Worm (Caenorhabditis elegans) whole organism, midembryonic: ENCODE measurements around the gene F46C8.1.

ENCODE experiments used
- T22C8.4 ChIP-seq: fragments of 200-800 bp; sonication (Bioruptor generic); IDR thresholded peaks from 2 replicates; pipeline ENCODE4 v1.3.6; 2022; ENCODE audit warnings: missing genetic modification characterization, missing compliant biosample characterization
- cog-1 ChIP-seq: sonication (generic microtip); optimal IDR thresholded peaks from 2 replicates; lab custom pipeline; 2016; ENCODE audit warnings: missing genetic modification characterization, missing compliant biosample characterization
- flt-1 ChIP-seq: fragments of 200-800 bp; sonication (Bioruptor generic); IDR thresholded peaks from 2 replicates; pipeline ENCODE4 v1.3.6; 2022; ENCODE audit warnings: missing genetic modification characterization, missing compliant biosample characterization
- klf-2 ChIP-seq: fragments of 200-800 bp; sonication (Bioruptor generic); conservative IDR thresholded peaks from 2 replicates; pipeline ENCODE4 v1.3.6; 2022; ENCODE audit warnings: missing genetic modification reagents, missing genetic modification characterization, missing compliant biosample characterization
- med-1 ChIP-seq: sonication (generic microtip); optimal IDR thresholded peaks from 2 replicates; lab custom pipeline; 2017; ENCODE audit warnings: missing genetic modification characterization, mild to moderate bottlenecking, missing compliant biosample characterization, antibody characterized with exemption, missing genetic modification reagents; ENCODE audit not compliant: insufficient read depth
- ref-1 ChIP-seq: fragments of 200-800 bp; sonication (Bioruptor generic); conservative IDR thresholded peaks from 2 replicates; pipeline ENCODE4 v1.3.6; 2022; ENCODE audit warnings: missing genetic modification reagents, missing genetic modification characterization, missing compliant biosample characterization
- tab-1 ChIP-seq: fragments of 200-800 bp; sonication (Bioruptor generic); IDR thresholded peaks from 2 replicates; pipeline ENCODE4 v1.3.6; 2022; ENCODE audit warnings: missing genetic modification characterization, missing compliant biosample characterization
- ztf-23 ChIP-seq: fragments of 200-800 bp; sonication (Bioruptor generic); IDR thresholded peaks from 2 replicates; pipeline ENCODE4 v1.3.6; 2022; ENCODE audit warnings: missing genetic modification reagents, missing genetic modification characterization, missing compliant biosample characterization
- ztf-29 ChIP-seq: fragments of 200-800 bp; sonication (Bioruptor generic); IDR thresholded peaks from 2 replicates; pipeline ENCODE4 v1.3.6; 2022; ENCODE audit warnings: missing genetic modification reagents, missing genetic modification characterization, missing compliant biosample characterization

Gene F46C8.1

ce11 chrX:7525271-7525670 lies 23.0 kb upstream of the F46C8.1 start, which contains the start of gene F46C8.3:
TSS of gene F46C8.3 (plus strand) at chrX:7525571.
- TF ChIP-seq T22C8.4 (GFP tag; lab: Robert Waterston, UW) (no peak), flt-1 (GFP tag; lab: Robert Waterston, UW) (no peak), klf-2 (GFP tag; lab: Robert Waterston, UW) (no peak), med-1 (GFP tag; lab: Kevin White, UChicago) (no peak), ztf-29 (no peak), ref-1 (no peak), cog-1 (no peak), ztf-23 (GFP tag; lab: Robert Waterston, UW) (no peak), tab-1 (GFP tag; lab: Robert Waterston, UW) (no peak)

ce11 chrX:7532632-7533031 lies 15.6 kb upstream of the F46C8.1 start, which contains the start of gene ceh-14:
TSS of gene ceh-14 (minus strand) at chrX:7532732.
- TF ChIP-seq T22C8.4 (GFP tag; lab: Robert Waterston, UW) (no peak), cog-1 (no peak), tab-1 (GFP tag; lab: Robert Waterston, UW) (no peak), flt-1 (GFP tag; lab: Robert Waterston, UW) (no peak)

ce11 chrX:7534454-7534853 lies 13.8 kb upstream of the F46C8.1 start:
- TF ChIP-seq cog-1: no peak
- no peak for TF ChIP-seq med-1 (GFP tag; lab: Kevin White, UChicago)
- no peak for TF ChIP-seq ztf-23 (GFP tag; lab: Robert Waterston, UW)
- TF ChIP-seq tab-1 (GFP tag; lab: Robert Waterston, UW): no peak
- no peak for TF ChIP-seq ztf-29
- no peak for TF ChIP-seq klf-2 (GFP tag; lab: Robert Waterston, UW)
- TF ChIP-seq flt-1 (GFP tag; lab: Robert Waterston, UW): no peak
- TF ChIP-seq T22C8.4 (GFP tag; lab: Robert Waterston, UW): no peak
- TF ChIP-seq ref-1: no peak

DNA sequence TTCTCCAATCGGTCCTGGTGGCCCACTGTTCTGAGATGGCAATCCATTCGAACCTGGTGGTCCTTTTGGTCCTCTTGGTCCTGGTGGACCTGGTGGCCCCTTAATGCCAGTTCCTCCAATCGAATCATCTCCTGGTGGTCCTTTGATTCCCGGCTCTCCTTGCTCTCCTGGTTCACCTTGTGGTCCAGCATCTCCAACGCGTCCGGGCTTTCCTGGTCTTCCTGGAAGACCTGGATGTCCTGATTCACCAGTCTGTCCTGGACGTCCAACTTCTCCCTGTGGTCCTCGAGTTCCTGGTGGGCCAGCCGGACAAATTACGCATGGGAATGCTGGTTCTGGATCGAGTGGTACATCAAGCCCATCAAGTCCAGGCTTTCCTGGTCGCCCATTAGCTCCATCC lies 11.4 kb upstream of the F46C8.1 start:
- TF ChIP-seq med-1 (GFP tag; lab: Kevin White, UChicago) (no peak), klf-2 (GFP tag; lab: Robert Waterston, UW) (no peak), ztf-23 (GFP tag; lab: Robert Waterston, UW) (no peak), flt-1 (GFP tag; lab: Robert Waterston, UW) (no peak), cog-1 (no peak), T22C8.4 (GFP tag; lab: Robert Waterston, UW) (no peak), ref-1 (no peak), tab-1 (GFP tag; lab: Robert Waterston, UW) (no peak), ztf-29 (no peak; the same call in 1 of the 2 replicates)

ce11 chrX:7537742-7538268 lies 10.5 kb upstream of the F46C8.1 start, which contains the start of gene dpy-7:
TSS of gene dpy-7 (minus strand) at chrX:7537792.
- TF ChIP-seq cog-1 (no peak), ztf-29 (no peak), flt-1 (GFP tag; lab: Robert Waterston, UW) (no peak), tab-1 (GFP tag; lab: Robert Waterston, UW) (no peak), T22C8.4 (GFP tag; lab: Robert Waterston, UW) (no peak), med-1 (GFP tag; lab: Kevin White, UChicago) (no peak), ztf-23 (GFP tag; lab: Robert Waterston, UW) (no peak), klf-2 (GFP tag; lab: Robert Waterston, UW) (no peak), ref-1 (no peak)

DNA sequence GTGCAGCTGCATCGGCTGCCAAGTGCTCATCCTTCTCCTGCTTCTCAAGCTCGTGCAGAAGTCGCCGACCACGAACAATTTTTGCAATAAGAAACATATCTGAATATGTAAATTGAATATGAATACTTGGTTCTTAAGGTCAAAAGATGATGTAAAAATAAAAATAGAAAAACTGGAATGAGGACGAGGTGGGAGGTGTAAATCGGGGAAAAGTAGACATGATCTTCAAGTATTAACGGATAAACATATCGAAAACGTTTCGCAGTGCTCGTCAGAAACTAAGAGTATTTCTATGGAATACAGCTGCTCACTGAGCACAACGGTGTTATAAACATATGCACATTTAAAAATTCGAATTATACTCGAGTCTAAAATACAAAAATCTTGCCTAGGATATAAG lies 8.2 kb upstream of the F46C8.1 start, which contains the start of gene glb-16:
Gene glb-16 (minus strand): TSS at position 101 of the 400 bp plus-strand sequence.
- no peak for TF ChIP-seq cog-1
- no peak for TF ChIP-seq ref-1
- no peak for TF ChIP-seq ztf-29
- TF ChIP-seq klf-2 (GFP tag; lab: Robert Waterston, UW): no peak
- no peak for TF ChIP-seq tab-1 (GFP tag; lab: Robert Waterston, UW)
- no peak for TF ChIP-seq med-1 (GFP tag; lab: Kevin White, UChicago)
- TF ChIP-seq ztf-23 (GFP tag; lab: Robert Waterston, UW): no peak
- no peak for TF ChIP-seq T22C8.4 (GFP tag; lab: Robert Waterston, UW)
- no peak for TF ChIP-seq flt-1 (GFP tag; lab: Robert Waterston, UW)

DNA sequence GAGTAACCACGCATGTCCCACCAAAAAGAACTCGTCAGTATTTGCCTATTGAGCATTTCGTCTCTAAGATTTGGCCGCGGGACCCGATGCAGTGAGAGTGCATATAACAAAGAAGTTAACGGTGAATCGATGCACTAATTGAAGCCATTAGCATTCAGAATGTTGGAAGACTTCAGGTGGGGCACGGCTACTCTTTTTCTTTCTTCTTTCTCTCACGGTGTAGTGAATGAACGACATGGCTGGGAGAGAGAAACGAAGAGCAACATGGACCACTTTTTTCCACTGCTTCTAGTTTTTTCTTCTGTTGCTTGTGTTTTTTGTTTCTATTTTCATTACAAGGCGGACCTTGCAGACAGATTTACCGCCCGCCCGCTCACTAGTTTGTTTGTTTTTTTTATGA lies 7.2 kb upstream of the F46C8.1 start:
- TF ChIP-seq T22C8.4 (GFP tag; lab: Robert Waterston, UW): no peak
- TF ChIP-seq ref-1: no peak
- no peak for TF ChIP-seq ztf-29
- TF ChIP-seq ztf-23 (GFP tag; lab: Robert Waterston, UW): no peak
- no peak for TF ChIP-seq flt-1 (GFP tag; lab: Robert Waterston, UW)
- TF ChIP-seq med-1 (GFP tag; lab: Kevin White, UChicago): no peak
- no peak for TF ChIP-seq klf-2 (GFP tag; lab: Robert Waterston, UW)

DNA sequence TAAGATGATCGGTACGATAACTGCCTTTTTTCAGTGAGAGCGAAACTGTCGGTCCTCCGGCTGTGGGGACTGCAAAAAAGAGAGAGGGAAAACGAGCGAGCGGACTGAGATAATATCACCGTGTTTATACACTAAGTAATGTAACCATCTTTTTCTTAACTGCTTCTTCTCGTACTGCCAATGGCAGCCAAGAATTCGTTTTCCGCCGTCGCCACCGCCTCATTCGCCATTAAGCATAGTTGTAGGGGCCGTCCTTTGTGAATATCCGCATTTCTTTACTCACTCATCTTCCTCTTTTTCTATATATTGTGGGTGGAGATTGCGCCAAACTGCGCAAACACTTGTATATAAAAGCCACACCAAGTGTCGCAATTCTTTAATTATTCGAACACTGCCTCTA lies 1.7 kb upstream of the F46C8.1 start, which contains the start of gene col-174:
Gene col-174 (plus strand): TSS at position 301 of the 400 bp plus-strand sequence.
- TF ChIP-seq flt-1 (GFP tag; lab: Robert Waterston, UW) (no peak), tab-1 (GFP tag; lab: Robert Waterston, UW) (no peak), T22C8.4 (GFP tag; lab: Robert Waterston, UW) (no peak), klf-2 (GFP tag; lab: Robert Waterston, UW) (no peak), med-1 (GFP tag; lab: Kevin White, UChicago) (no peak), ref-1 (no peak), ztf-23 (GFP tag; lab: Robert Waterston, UW) (no peak), cog-1 (no peak)

DNA sequence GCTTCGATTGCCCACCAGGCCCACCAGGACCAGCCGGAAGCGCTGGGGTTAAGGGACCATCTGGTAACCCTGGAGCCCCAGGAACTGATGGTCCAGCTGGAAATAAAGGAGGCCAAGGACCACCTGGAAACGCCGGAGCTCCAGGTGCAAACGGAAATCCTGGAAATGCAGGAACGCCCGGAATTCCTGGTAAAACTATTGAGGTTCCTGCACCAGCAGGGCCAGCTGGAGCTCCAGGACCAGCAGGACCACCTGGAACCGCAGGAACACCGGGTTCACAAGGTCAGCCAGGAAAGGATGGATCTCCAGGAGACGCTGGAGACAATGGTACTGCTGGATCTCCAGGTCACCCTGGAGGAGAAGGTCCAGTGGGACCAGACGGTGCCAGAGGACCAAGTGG lies 562 bp upstream of the F46C8.1 start:
- TF ChIP-seq med-1 (GFP tag; lab: Kevin White, UChicago) (no peak), T22C8.4 (GFP tag; lab: Robert Waterston, UW) (no peak), tab-1 (GFP tag; lab: Robert Waterston, UW) (no peak), cog-1 (no peak), ztf-29 (no peak), klf-2 (GFP tag; lab: Robert Waterston, UW) (no peak), flt-1 (GFP tag; lab: Robert Waterston, UW) (no peak), ztf-23 (GFP tag; lab: Robert Waterston, UW) (no peak), ref-1 (no peak)
